Worm (Caenorhabditis elegans): ENCODE results near the gene F38C2.4.

F38C2.4 gene

ce11 chrIV:16270955-16271354, at the start of gene F38C2.4:
TSS of gene F38C2.4 (plus strand) at chrIV:16271255.
- TF ChIP-seq tbx-37 (GFP tag; conservative IDR thresholded peaks at IDR 0.05) (no peak), flt-1 (GFP tag; IDR thresholded peaks at IDR 0.05) (no peak), pes-1 (GFP tag; IDR thresholded peaks at IDR 0.05) (no peak), ama-1 (optimal IDR thresholded peaks at IDR 0.05) (no peak)

DNA sequence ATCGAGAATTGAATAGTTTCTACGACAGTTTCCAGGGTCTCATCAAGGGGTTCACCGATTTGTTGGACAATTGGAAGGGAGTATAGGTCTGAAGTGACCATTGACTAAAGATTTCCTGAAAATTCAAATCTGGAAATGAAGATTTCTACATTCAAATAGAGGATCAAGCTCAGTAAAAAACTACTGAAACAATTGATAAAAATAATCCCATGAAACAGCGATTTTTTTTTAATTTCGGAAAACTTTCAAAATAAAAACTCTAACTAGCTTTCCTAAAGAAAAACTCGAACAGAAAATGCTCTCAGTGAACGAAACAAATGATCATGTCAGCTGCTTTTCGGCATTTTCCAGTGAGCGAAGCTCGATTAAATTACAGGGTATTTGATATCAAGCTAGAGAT, 49.5 kb upstream of the F38C2.4 start, which contains the start of gene srv-11:
Gene srv-11 (minus strand): TSS at position 101 of the 400 bp plus-strand sequence.
- TF ChIP-seq ceh-36 (tag; optimal IDR thresholded peaks at IDR 0.05) (no peak), hmbx-1 (tag; optimal IDR thresholded peaks at IDR 0.05) (no peak), hmg-4 (GFP tag; optimal IDR thresholded peaks at IDR 0.05) (no peak), ama-1 (optimal IDR thresholded peaks at IDR 0.05) (no peak), F13C5.2 (tag; optimal IDR thresholded peaks at IDR 0.05) (no peak), aly-1 (tag; optimal IDR thresholded peaks at IDR 0.05) (no peak), B0310.2 (tag; optimal IDR thresholded peaks at IDR 0.05) (no peak), ets-7 (tag; optimal IDR thresholded peaks at IDR 0.05) (no peak), ceh-13 (GFP tag; optimal IDR thresholded peaks at IDR 0.05) (no peak), pes-1 (GFP tag; IDR thresholded peaks at IDR 0.05) (no peak), tbx-11 (GFP tag; IDR thresholded peaks at IDR 0.05) (no peak), flt-1 (GFP tag; IDR thresholded peaks at IDR 0.05) (no peak), hnd-1 (tag; optimal IDR thresholded peaks at IDR 0.05) (no peak), tra-4 (tag; optimal IDR thresholded peaks at IDR 0.05) (no peak), sea-1 (GFP tag; conservative IDR thresholded peaks at IDR 0.05) (no peak), scrt-1 (GFP tag; IDR thresholded peaks at IDR 0.05) (no peak), tbx-37 (GFP tag; conservative IDR thresholded peaks at IDR 0.05) (no peak)

ce11 chrIV:16225747-16226146, 45.3 kb upstream of the F38C2.4 start, which contains the start of gene H25K10.4:
TSS of gene H25K10.4 (plus strand) at chrIV:16226047.
- no peak for TF ChIP-seq tbx-37 (GFP tag; conservative IDR thresholded peaks at IDR 0.05)
- TF ChIP-seq pes-1 (GFP tag; IDR thresholded peaks at IDR 0.05) = no peak
- no peak for TF ChIP-seq hnd-1 (tag; optimal IDR thresholded peaks at IDR 0.05)
- no peak for TF ChIP-seq flt-1 (GFP tag; IDR thresholded peaks at IDR 0.05)
- TF ChIP-seq ceh-13 (GFP tag; optimal IDR thresholded peaks at IDR 0.05) = no peak
- no peak for TF ChIP-seq tbx-11 (GFP tag; IDR thresholded peaks at IDR 0.05)
- no peak for TF ChIP-seq sea-1 (GFP tag; conservative IDR thresholded peaks at IDR 0.05)
- no peak for TF ChIP-seq F13C5.2 (tag; optimal IDR thresholded peaks at IDR 0.05)
- no peak for TF ChIP-seq ceh-36 (tag; optimal IDR thresholded peaks at IDR 0.05)

DNA sequence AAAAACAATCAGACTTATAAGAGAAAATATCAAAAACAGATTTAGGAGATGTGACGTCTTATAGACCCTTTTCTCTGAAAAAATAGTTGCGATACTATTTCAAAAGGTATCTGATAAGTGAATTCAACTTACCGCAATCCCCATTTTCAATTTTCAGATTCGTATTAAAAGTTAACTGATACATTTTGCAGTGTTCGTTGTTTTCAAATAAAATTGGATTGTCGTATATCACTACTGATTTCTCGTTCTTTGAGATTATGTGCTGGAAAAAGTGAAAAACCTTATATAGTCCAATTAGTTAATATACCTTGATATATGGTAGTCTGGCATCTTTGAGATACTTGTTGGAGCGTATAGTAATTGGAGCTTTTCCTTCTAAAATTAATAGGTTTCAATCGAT, 40.6 kb upstream of the F38C2.4 start:
- no peak for TF ChIP-seq ceh-36 (tag; optimal IDR thresholded peaks at IDR 0.05)
- no peak for TF ChIP-seq aly-1 (tag; optimal IDR thresholded peaks at IDR 0.05)
- TF ChIP-seq hmbx-1 (tag; optimal IDR thresholded peaks at IDR 0.05) = no peak
- no peak for TF ChIP-seq hmg-4 (GFP tag; optimal IDR thresholded peaks at IDR 0.05)
- no peak for TF ChIP-seq ama-1 (optimal IDR thresholded peaks at IDR 0.05)
- no peak for TF ChIP-seq sea-1 (GFP tag; conservative IDR thresholded peaks at IDR 0.05)
- no peak for TF ChIP-seq tbx-11 (GFP tag; IDR thresholded peaks at IDR 0.05)

DNA sequence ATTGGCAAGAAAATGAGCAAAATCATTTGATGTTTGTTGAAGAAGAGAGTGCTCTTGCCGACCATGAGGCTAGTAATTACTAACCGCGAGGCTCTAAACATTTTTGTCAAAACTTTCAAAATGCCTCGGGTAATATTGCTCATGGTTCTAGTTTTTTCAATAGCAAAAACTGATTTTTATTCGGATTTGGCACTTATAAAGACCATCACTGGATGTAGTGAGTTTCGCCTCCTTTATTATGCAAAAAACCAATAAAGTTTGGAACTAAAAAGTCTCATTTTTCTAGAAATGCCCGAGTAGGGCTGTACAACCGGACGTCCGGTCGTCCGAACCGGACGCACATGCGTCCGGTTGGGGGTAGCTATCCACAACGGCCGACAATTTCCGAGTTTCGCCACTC, 38.0 kb upstream of the F38C2.4 start, which contains the start of the genes hpa-1 and irld-39:
Gene hpa-1 (minus strand): TSS at position 101 of the 400 bp plus-strand sequence.
Gene irld-39 (plus strand): TSS at position 121 of the 400 bp plus-strand sequence.
- no peak for TF ChIP-seq hnd-1 (tag; optimal IDR thresholded peaks at IDR 0.05)
- no peak for TF ChIP-seq hmbx-1 (tag; optimal IDR thresholded peaks at IDR 0.05)
- no peak for TF ChIP-seq tbx-37 (GFP tag; conservative IDR thresholded peaks at IDR 0.05)
- TF ChIP-seq B0310.2 (tag; optimal IDR thresholded peaks at IDR 0.05) = no peak
- no peak for TF ChIP-seq tra-4 (tag; optimal IDR thresholded peaks at IDR 0.05)

DNA sequence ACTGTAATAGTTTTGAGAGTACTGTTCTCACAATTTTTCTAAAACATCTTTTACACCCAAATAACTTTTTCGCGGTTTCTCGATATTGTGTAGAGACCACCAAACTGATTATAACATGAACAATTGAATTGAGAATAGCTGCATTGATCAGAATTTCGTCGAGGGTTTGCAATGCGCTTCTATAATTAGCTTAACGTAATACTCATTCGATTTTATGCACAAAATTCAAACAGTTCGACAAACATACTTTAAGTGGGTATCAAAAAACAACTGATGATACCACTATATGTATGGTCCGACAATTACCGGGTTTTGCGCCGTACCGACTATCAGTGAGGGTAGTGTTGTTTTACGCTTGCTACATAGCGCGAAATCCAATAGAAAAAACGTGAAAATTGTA, 34.2 kb upstream of the F38C2.4 start:
- TF ChIP-seq sea-1 (GFP tag; conservative IDR thresholded peaks at IDR 0.05) = no peak
- TF ChIP-seq tbx-11 (GFP tag; IDR thresholded peaks at IDR 0.05) = no peak

DNA sequence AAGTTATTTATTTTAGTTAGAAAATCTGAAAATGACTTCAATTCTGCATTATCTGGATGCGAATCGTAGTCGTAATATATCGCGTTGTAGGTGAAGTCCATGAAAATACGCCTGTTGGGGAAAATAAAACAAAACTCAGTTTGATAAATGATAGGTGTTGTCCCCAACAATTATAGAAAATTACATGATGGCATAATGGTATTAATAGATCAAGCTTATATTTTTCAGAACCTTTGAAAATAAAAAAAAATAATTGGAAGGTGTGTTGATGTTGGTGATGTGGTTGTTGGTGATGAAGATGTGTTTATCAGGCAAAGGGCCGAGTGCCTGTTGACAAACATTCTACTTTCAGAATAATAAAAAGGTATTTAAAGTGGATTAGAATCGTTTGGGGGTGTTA, 32.5 kb upstream of the F38C2.4 start, which contains the start of gene srw-61:
Gene srw-61 (minus strand): TSS at position 101 of the 400 bp plus-strand sequence.
- TF ChIP-seq pes-1 (GFP tag; IDR thresholded peaks at IDR 0.05) (no peak), tbx-11 (GFP tag; IDR thresholded peaks at IDR 0.05) (no peak)

ce11 chrIV:16247131-16247530, 23.9 kb upstream of the F38C2.4 start, which contains the start of gene F38C2.1:
TSS of gene F38C2.1 (plus strand) at chrIV:16247431.
- TF ChIP-seq ceh-13 (GFP tag; optimal IDR thresholded peaks at IDR 0.05) (no peak), ets-7 (tag; optimal IDR thresholded peaks at IDR 0.05) (no peak), hmg-4 (GFP tag; optimal IDR thresholded peaks at IDR 0.05) (no peak), B0310.2 (tag; optimal IDR thresholded peaks at IDR 0.05) (no peak), aly-1 (tag; optimal IDR thresholded peaks at IDR 0.05) (no peak), tbx-11 (GFP tag; IDR thresholded peaks at IDR 0.05) (no peak)

DNA sequence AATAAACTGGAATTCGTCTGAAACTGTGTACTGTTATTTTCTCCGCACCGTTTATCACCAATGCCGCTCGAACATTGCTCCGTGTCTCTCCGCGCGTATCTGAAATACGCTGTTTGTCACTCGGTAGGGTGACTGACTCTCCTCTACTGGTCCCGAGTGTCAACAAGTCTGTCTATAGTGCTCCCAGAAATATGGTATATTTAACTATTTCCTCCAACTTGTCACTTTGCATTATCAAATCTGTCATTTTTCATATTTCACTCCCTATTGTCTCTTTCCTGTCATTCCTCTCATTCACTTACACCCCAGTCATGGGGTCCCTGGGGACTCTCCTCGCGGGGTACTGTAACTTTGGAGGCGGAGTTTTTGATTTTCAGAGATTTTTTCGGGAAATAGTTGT, 16.6 kb upstream of the F38C2.4 start, which contains the start of gene hlh-17:
Gene hlh-17 (plus strand): TSS at position 301 of the 400 bp plus-strand sequence.
- no peak for TF ChIP-seq tbx-37 (GFP tag; conservative IDR thresholded peaks at IDR 0.05)
- TF ChIP-seq B0310.2 (tag; optimal IDR thresholded peaks at IDR 0.05) = no peak
- no peak for TF ChIP-seq ets-7 (tag; optimal IDR thresholded peaks at IDR 0.05)
- TF ChIP-seq F13C5.2 (tag; optimal IDR thresholded peaks at IDR 0.05) = no peak
